Fruit fly (Drosophila melanogaster) whole organism, prepupa: ENCODE data around the gene Gr85a.

Source experiments
- Blimp-1 ChIP-seq: fragments of 200-800 bp; sonication (Bioruptor generic); optimal IDR thresholded peaks from 3 replicates; lab custom pipeline; 2017; ENCODE audit warnings: missing biosample characterization, missing genetic modification characterization, mild to moderate bottlenecking, moderate library complexity, missing genetic modification reagents
- CG10631 ChIP-seq: fragments of 200-800 bp; sonication (Bioruptor generic); optimal IDR thresholded peaks from 2 replicates; lab custom pipeline; 2016; ENCODE audit warnings: missing biosample characterization, missing genetic modification characterization
- CG11294 ChIP-seq: fragments of 200-800 bp; sonication (Bioruptor generic); IDR thresholded peaks from 2 replicates; pipeline ENCODE4 v1.3.6; 2022; ENCODE audit warnings: missing biosample characterization, missing genetic modification characterization
- CG15336 ChIP-seq: fragments of 200-800 bp; sonication (Bioruptor generic); IDR thresholded peaks from 2 replicates; pipeline ENCODE4 v1.3.6; 2022; ENCODE audit warnings: missing biosample characterization, missing genetic modification characterization
- CG1621 ChIP-seq: fragments of 200-800 bp; sonication (Bioruptor generic); optimal IDR thresholded peaks from 3 replicates; lab custom pipeline; 2018; ENCODE audit warnings: missing biosample characterization, mild to moderate bottlenecking, missing genetic modification characterization
- CG31627 ChIP-seq: fragments of 200-800 bp; sonication (Bioruptor generic); optimal IDR thresholded peaks from 3 replicates; lab custom pipeline; 2016; ENCODE audit warnings: missing biosample characterization, missing genetic modification characterization
- CG32006 ChIP-seq: fragments of 200-800 bp; sonication (Bioruptor generic); optimal IDR thresholded peaks from 3 replicates; lab custom pipeline; 2017; ENCODE audit warnings: missing biosample characterization, mild to moderate bottlenecking, missing genetic modification characterization
- CG34406 ChIP-seq: fragments of 200-800 bp; sonication (Bioruptor generic); optimal IDR thresholded peaks from 3 replicates; lab custom pipeline; 2016; ENCODE audit warnings: missing biosample characterization, missing genetic modification characterization
- CG3919 ChIP-seq: fragments of 200-800 bp; sonication (Bioruptor generic); optimal IDR thresholded peaks from 3 replicates; lab custom pipeline; 2016; ENCODE audit warnings: missing biosample characterization, missing genetic modification characterization
- CG6276 ChIP-seq: fragments of 200-800 bp; sonication (Bioruptor generic); optimal IDR thresholded peaks from 2 replicates; lab custom pipeline; 2017; ENCODE audit warnings: missing biosample characterization, mild to moderate bottlenecking, missing genetic modification characterization
- CG6792 ChIP-seq: fragments of 200-800 bp; sonication (Bioruptor generic); optimal IDR thresholded peaks from 3 replicates; lab custom pipeline; 2016; ENCODE audit warnings: missing biosample characterization, missing genetic modification characterization
- CG6854 ChIP-seq: fragments of 200-800 bp; sonication (Bioruptor generic); optimal IDR thresholded peaks from 2 replicates; lab custom pipeline; 2017; ENCODE audit warnings: missing biosample characterization, mild to moderate bottlenecking, missing genetic modification characterization
- CG8319 ChIP-seq: fragments of 200-800 bp; sonication (Bioruptor generic); optimal IDR thresholded peaks from 3 replicates; lab custom pipeline; 2016; ENCODE audit warnings: missing biosample characterization, missing genetic modification characterization
- CG8632 ChIP-seq: fragments of 200-800 bp; sonication (Bioruptor generic); optimal IDR thresholded peaks from 3 replicates; lab custom pipeline; 2016; ENCODE audit warnings: missing biosample characterization, missing genetic modification characterization
- Eip78C ChIP-seq: fragments of 200-800 bp; sonication (Bioruptor generic); peaks from one replicate; lab custom pipeline; 2016; ENCODE audit warnings: missing biosample characterization, missing genetic modification characterization
- Eip93F ChIP-seq: fragments of 200-800 bp; sonication (Bioruptor generic); optimal IDR thresholded peaks from 2 replicates; lab custom pipeline; 2016; ENCODE audit warnings: missing biosample characterization, mild to moderate bottlenecking, missing genetic modification characterization
- Gug ChIP-seq: fragments of 200-800 bp; sonication (Bioruptor generic); IDR thresholded peaks from 2 replicates; pipeline ENCODE4 v1.3.6; 2022; ENCODE audit warnings: missing biosample characterization, missing genetic modification characterization
- Hr38 ChIP-seq: sonication (Bioruptor generic); optimal IDR thresholded peaks from 2 replicates; lab custom pipeline; 2016; ENCODE audit warnings: missing biosample characterization, missing genetic modification characterization
- Hr39 ChIP-seq: fragments of 200-800 bp; sonication (Bioruptor generic); optimal IDR thresholded peaks from 2 replicates; lab custom pipeline; 2016; ENCODE audit warnings: missing biosample characterization, missing genetic modification characterization
- Lpt ChIP-seq: fragments of 200-800 bp; sonication (Bioruptor generic); optimal IDR thresholded peaks from 3 replicates; lab custom pipeline; 2016; ENCODE audit warnings: missing biosample characterization, missing genetic modification characterization
- Met ChIP-seq: fragments of 200-800 bp; sonication (Bioruptor generic); optimal IDR thresholded peaks from 3 replicates; lab custom pipeline; 2016; ENCODE audit warnings: missing biosample characterization, missing genetic modification characterization
- OdsH ChIP-seq: fragments of 200-800 bp; sonication (Bioruptor generic); optimal IDR thresholded peaks from 3 replicates; lab custom pipeline; 2016; ENCODE audit warnings: missing biosample characterization, missing genetic modification characterization
- Sox14 ChIP-seq: fragments of 200-800 bp; sonication (Bioruptor generic); optimal IDR thresholded peaks from 3 replicates; lab custom pipeline; 2016; ENCODE audit warnings: missing biosample characterization, missing genetic modification characterization
- Sox15 ChIP-seq: fragments of 200-800 bp; sonication (Bioruptor generic); optimal IDR thresholded peaks from 3 replicates; lab custom pipeline; 2016; ENCODE audit warnings: missing biosample characterization, missing genetic modification characterization
- dsx ChIP-seq: fragments of 200-800 bp; optimal IDR thresholded peaks from 3 replicates; lab custom pipeline; 2019; ENCODE audit warnings: missing biosample characterization, mild to moderate bottlenecking, missing genetic modification characterization, moderate library complexity; ENCODE audit not compliant: poor library complexity, severe bottlenecking
- esn ChIP-seq: fragments of 200-800 bp; sonication (Bioruptor generic); optimal IDR thresholded peaks from 2 replicates; lab custom pipeline; 2016; ENCODE audit warnings: missing biosample characterization, mild to moderate bottlenecking, missing genetic modification characterization, moderate library complexity
- fd59A ChIP-seq: fragments of 200-800 bp; sonication (Bioruptor generic); optimal IDR thresholded peaks from 2 replicates; lab custom pipeline; 2017; ENCODE audit warnings: missing biosample characterization, mild to moderate bottlenecking, missing genetic modification characterization, missing genetic modification reagents
- fkh ChIP-seq: fragments of 200-800 bp; sonication (Bioruptor generic); optimal IDR thresholded peaks from 3 replicates; lab custom pipeline; 2017; ENCODE audit warnings: missing biosample characterization, mild to moderate bottlenecking, missing genetic modification characterization, moderate library complexity
- lz ChIP-seq: fragments of 200-800 bp; sonication (Bioruptor generic); optimal IDR thresholded peaks from 3 replicates; lab custom pipeline; 2016; ENCODE audit warnings: missing biosample characterization, missing genetic modification characterization
- net ChIP-seq: fragments of 200-800 bp; sonication (Bioruptor generic); optimal IDR thresholded peaks from 3 replicates; lab custom pipeline; 2016; ENCODE audit warnings: missing biosample characterization, missing genetic modification characterization
- pdm3 ChIP-seq: fragments of 200-800 bp; sonication (Bioruptor generic); optimal IDR thresholded peaks from 3 replicates; lab custom pipeline; 2016; ENCODE audit warnings: missing biosample characterization, missing genetic modification characterization
- ss ChIP-seq, 2 experiments: fragments of 200-800 bp; sonication (Bioruptor generic); optimal IDR thresholded peaks; 2 replicates in 1 of 2; 3 replicates in 1 of 2; lab custom pipeline; 2017 to 2018; ENCODE audit warnings: mild to moderate bottlenecking in 2 of 2, missing biosample characterization in 2 of 2, missing genetic modification characterization in 2 of 2, moderate library complexity in 1 of 2
- svp ChIP-seq: fragments of 200-800 bp; sonication (Bioruptor generic); peaks from one replicate; lab custom pipeline; 2016; ENCODE audit warnings: missing biosample characterization, missing genetic modification characterization
- topi ChIP-seq: fragments of 200-800 bp; sonication (Bioruptor generic); optimal IDR thresholded peaks from 3 replicates; lab custom pipeline; 2016; ENCODE audit warnings: missing biosample characterization, missing genetic modification characterization
- vri ChIP-seq: fragments of 200-800 bp; sonication (Bioruptor generic); optimal IDR thresholded peaks from 3 replicates; lab custom pipeline; 2016; ENCODE audit warnings: missing biosample characterization, mild to moderate bottlenecking, missing genetic modification characterization

Gene Gr85a

dm6 chr3R:10039188-10039587 is 42.6 kb upstream of the Gr85a start:
- no peak for TF ChIP-seq CG6854 (GFP tag; lab: Kevin White, UChicago)
- no peak for TF ChIP-seq CG3919 (GFP tag; lab: Kevin White, UChicago)
- no peak for TF ChIP-seq topi
- no peak for TF ChIP-seq fkh
- TF ChIP-seq Gug (GFP tag; lab: Robert Waterston, UW): no peak
- no peak for TF ChIP-seq CG32006 (GFP tag; lab: Kevin White, UChicago)
- TF ChIP-seq svp (GFP tag; lab: Kevin White, UChicago): peak; percentile 8
- peak; percentile 66 for TF ChIP-seq Sox14 (GFP tag; lab: Kevin White, UChicago)
- no peak for TF ChIP-seq CG10631 (GFP tag; lab: Kevin White, UChicago)
- TF ChIP-seq CG8632 (GFP tag; lab: Kevin White, UChicago): no peak
- TF ChIP-seq Eip93F (GFP tag; lab: Kevin White, UChicago): peak; percentile 27
- no peak for TF ChIP-seq lz (GFP tag; lab: Kevin White, UChicago)
- no peak for TF ChIP-seq CG8319 (GFP tag; lab: Kevin White, UChicago)
- TF ChIP-seq CG11294: no peak
- no peak for TF ChIP-seq OdsH (GFP tag; lab: Kevin White, UChicago)
- TF ChIP-seq Lpt (GFP tag; lab: Kevin White, UChicago): no peak
- no peak for TF ChIP-seq CG31627 (GFP tag; lab: Kevin White, UChicago)
- no peak for TF ChIP-seq net (GFP tag; lab: Kevin White, UChicago)

- TF ChIP-seq CG8632 (GFP tag; lab: Kevin White, UChicago): no peak
- no peak for TF ChIP-seq Blimp-1 (GFP tag; lab: Kevin White, UChicago)
- no peak for TF ChIP-seq CG34406 (GFP tag; lab: Kevin White, UChicago)
- TF ChIP-seq fkh: peak; percentile 14
- TF ChIP-seq vri (GFP tag; lab: Kevin White, UChicago): no peak
- no peak for TF ChIP-seq CG15336 (GFP tag; lab: Robert Waterston, UW)
- no peak for TF ChIP-seq pdm3 (GFP tag; lab: Kevin White, UChicago)
- TF ChIP-seq esn (GFP tag; lab: Kevin White, UChicago): no peak
- TF ChIP-seq svp (GFP tag; lab: Kevin White, UChicago): peak; percentile 54
- TF ChIP-seq Eip93F (GFP tag; lab: Kevin White, UChicago): peak; percentile 35
- TF ChIP-seq net (GFP tag; lab: Kevin White, UChicago): no peak
- TF ChIP-seq CG6854 (GFP tag; lab: Kevin White, UChicago): no peak
- no peak for TF ChIP-seq fd59A (GFP tag; lab: Kevin White, UChicago)
- TF ChIP-seq, all 60 proteins: peak for 3
Measured at dm6 chr3R:10035765-10036164, 39.2 kb upstream of the Gr85a start.

- TF ChIP-seq Eip78C (GFP tag; lab: Kevin White, UChicago): peak; percentile 44
- no peak for TF ChIP-seq Sox15 (GFP tag; lab: Kevin White, UChicago)
- no peak for TF ChIP-seq lz (GFP tag; lab: Kevin White, UChicago)
- no peak for TF ChIP-seq Hr38 (GFP tag; lab: Kevin White, UChicago)
- peak in 1 of 2 experiments; percentile 38 for TF ChIP-seq ss (GFP tag; optimal IDR thresholded peaks at IDR 0.05; lab: Kevin White, UChicago)
- no peak for TF ChIP-seq Met
- peak; percentile 6 for TF ChIP-seq dsx (GFP tag; lab: Kevin White, UChicago)
- TF ChIP-seq CG10631 (GFP tag; lab: Kevin White, UChicago): no peak
- peak; percentile 67 for TF ChIP-seq svp (GFP tag; lab: Kevin White, UChicago)
- peak; percentile 12 for TF ChIP-seq CG6276
- TF ChIP-seq CG1621 (tag; lab: Kevin White, UChicago): no peak
- no peak for TF ChIP-seq Hr39 (GFP tag; lab: Kevin White, UChicago)
- peak; percentile 59 for TF ChIP-seq fkh
- TF ChIP-seq Lpt (GFP tag; lab: Kevin White, UChicago): no peak
- TF ChIP-seq CG6792: no peak
- no peak for TF ChIP-seq CG8632 (GFP tag; lab: Kevin White, UChicago)
Measured at dm6 chr3R:10034995-10035446, 38.4 kb upstream of the Gr85a start.
